Worm (Caenorhabditis elegans): ENCODE measurements around the gene cec-8.

Gene cec-8

ce11 chrIII:422553-422952, 6.6 kb upstream of the cec-8 start:
- no peak for TF ChIP-seq hlh-1 (tag; optimal IDR thresholded peaks at IDR 0.05)
- no peak for TF ChIP-seq nhr-237 (tag; optimal IDR thresholded peaks at IDR 0.05)
- no peak for TF ChIP-seq bed-3 (GFP tag; optimal IDR thresholded peaks at IDR 0.05)
- no peak for TF ChIP-seq ceh-43 (GFP tag; optimal IDR thresholded peaks at IDR 0.05)
- no peak for TF ChIP-seq sem-2 (GFP tag; optimal IDR thresholded peaks at IDR 0.05)
- TF ChIP-seq mls-2 (tag; optimal IDR thresholded peaks at IDR 0.05): no peak
- TF ChIP-seq blmp-1 (tag; optimal IDR thresholded peaks at IDR 0.05): no peak
- no peak for TF ChIP-seq lsy-2 (tag; optimal IDR thresholded peaks at IDR 0.05)
- TF ChIP-seq unc-39 (tag; optimal IDR thresholded peaks at IDR 0.05): no peak
- no peak for TF ChIP-seq elt-3 (tag; optimal IDR thresholded peaks at IDR 0.05)
- TF ChIP-seq flh-1 (GFP tag; optimal IDR thresholded peaks at IDR 0.05): no peak
- no peak for TF ChIP-seq sptf-1 (tag; optimal IDR thresholded peaks at IDR 0.05)
- no peak for TF ChIP-seq nhr-76 (tag; optimal IDR thresholded peaks at IDR 0.05)
- no peak for TF ChIP-seq lin-32 (GFP tag; optimal IDR thresholded peaks at IDR 0.05)
- no peak for TF ChIP-seq mab-5 (tag; optimal IDR thresholded peaks at IDR 0.05)
- no peak for TF ChIP-seq cnd-1 (tag; optimal IDR thresholded peaks at IDR 0.05)
- TF ChIP-seq ceh-39 (tag; optimal IDR thresholded peaks at IDR 0.05): no peak
- TF ChIP-seq drap-1 (GFP tag; optimal IDR thresholded peaks at IDR 0.05): no peak
- no peak for TF ChIP-seq mep-1 (tag; optimal IDR thresholded peaks at IDR 0.05)
- no peak for TF ChIP-seq ztf-11 (tag; optimal IDR thresholded peaks at IDR 0.05)

DNA sequence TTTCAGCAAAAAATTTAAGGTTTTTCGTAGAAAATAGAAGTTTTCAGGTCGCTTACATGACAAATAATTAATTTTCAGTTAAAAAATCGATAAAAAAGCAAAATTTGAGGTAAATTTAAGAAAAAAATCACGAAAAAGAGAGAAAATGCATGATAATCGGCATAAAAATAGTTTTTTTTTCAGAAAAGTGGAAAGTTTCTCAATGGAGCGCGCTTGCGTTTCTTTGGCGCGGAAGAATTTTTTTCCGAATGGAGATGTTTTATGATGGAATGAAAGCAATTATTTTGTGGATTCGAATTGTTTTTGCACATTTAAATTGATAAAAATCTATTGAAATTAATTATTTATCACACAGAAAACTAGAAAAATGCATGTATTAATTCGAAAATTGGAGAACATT, 5.3 kb upstream of the cec-8 start:
- TF ChIP-seq bed-3 (GFP tag; optimal IDR thresholded peaks at IDR 0.05) (no peak), hlh-1 (tag; optimal IDR thresholded peaks at IDR 0.05) (no peak), ceh-83 (GFP tag; optimal IDR thresholded peaks at IDR 0.05) (no peak), nhr-28 (tag; optimal IDR thresholded peaks at IDR 0.05) (no peak), drap-1 (GFP tag; optimal IDR thresholded peaks at IDR 0.05) (no peak)

- TF ChIP-seq drap-1 (GFP tag; optimal IDR thresholded peaks at IDR 0.05) (peak; percentile 43), zip-8 (tag; optimal IDR thresholded peaks at IDR 0.05) (no peak), nhr-28 (tag; optimal IDR thresholded peaks at IDR 0.05) (no peak), ceh-43 (GFP tag; optimal IDR thresholded peaks at IDR 0.05) (no peak), ham-2 (GFP tag; optimal IDR thresholded peaks at IDR 0.05) (peak; percentile 74), pha-4 (tag; optimal IDR thresholded peaks at IDR 0.05) (peak; percentile 23), mep-1 (tag; optimal IDR thresholded peaks at IDR 0.05) (no peak), ceh-83 (GFP tag; optimal IDR thresholded peaks at IDR 0.05) (peak; percentile 54), mab-5 (tag; optimal IDR thresholded peaks at IDR 0.05) (no peak), sptf-1 (tag; optimal IDR thresholded peaks at IDR 0.05) (peak; percentile 68), nhr-76 (tag; optimal IDR thresholded peaks at IDR 0.05) (no peak), sem-2 (GFP tag; optimal IDR thresholded peaks at IDR 0.05) (no peak), nhr-237 (tag; optimal IDR thresholded peaks at IDR 0.05) (peak; percentile 30), snpc-4 (tag; optimal IDR thresholded peaks at IDR 0.05) (no peak), elt-1 (tag; optimal IDR thresholded peaks at IDR 0.05; ENCODE audit: borderline replicate concordance, insufficient read depth) (peak; percentile 23), cnd-1 (tag; optimal IDR thresholded peaks at IDR 0.05) (peak; percentile 28), M03D4.4 (tag; optimal IDR thresholded peaks at IDR 0.05) (peak; percentile 47), ztf-11 (tag; optimal IDR thresholded peaks at IDR 0.05) (peak; percentile 16), lin-13 (tag; optimal IDR thresholded peaks at IDR 0.05) (peak; percentile 36), flh-1 (GFP tag; optimal IDR thresholded peaks at IDR 0.05) (no peak), ces-1 (GFP tag; optimal IDR thresholded peaks at IDR 0.05) (peak; percentile 38), mls-2 (tag; optimal IDR thresholded peaks at IDR 0.05) (peak; percentile 52), unc-120 (tag; optimal IDR thresholded peaks at IDR 0.05; ENCODE audit: poor library complexity, severe bottlenecking) (peak; percentile 49), lsy-2 (tag; optimal IDR thresholded peaks at IDR 0.05) (peak; percentile 35)
Measured at ce11 chrIII:432988-433387, 3.9 kb downstream of the cec-8 start.

ce11 chrIII:434361-434941, 5.3 kb downstream of the cec-8 start, which contains the start of gene affl-2:
TSS of gene affl-2 (plus strand) at chrIII:434891.
- TF ChIP-seq bed-3 (GFP tag; optimal IDR thresholded peaks at IDR 0.05) (no peak), snpc-4 (tag; optimal IDR thresholded peaks at IDR 0.05) (no peak), unc-39 (tag; optimal IDR thresholded peaks at IDR 0.05) (no peak), elt-1 (tag; optimal IDR thresholded peaks at IDR 0.05; ENCODE audit: borderline replicate concordance, insufficient read depth) (no peak), cnd-1 (tag; optimal IDR thresholded peaks at IDR 0.05) (no peak), nhr-237 (tag; optimal IDR thresholded peaks at IDR 0.05) (no peak), ceh-39 (tag; optimal IDR thresholded peaks at IDR 0.05) (no peak), hlh-1 (tag; optimal IDR thresholded peaks at IDR 0.05) (no peak), unc-120 (tag; optimal IDR thresholded peaks at IDR 0.05; ENCODE audit: poor library complexity, severe bottlenecking) (no peak), ces-1 (GFP tag; optimal IDR thresholded peaks at IDR 0.05) (peak; percentile 25), lin-13 (tag; optimal IDR thresholded peaks at IDR 0.05) (no peak), sptf-1 (tag; optimal IDR thresholded peaks at IDR 0.05) (peak; percentile 62), mls-2 (tag; optimal IDR thresholded peaks at IDR 0.05) (peak; percentile 63), nhr-76 (tag; optimal IDR thresholded peaks at IDR 0.05) (no peak), elt-3 (tag; optimal IDR thresholded peaks at IDR 0.05) (no peak), ztf-11 (tag; optimal IDR thresholded peaks at IDR 0.05) (no peak), blmp-1 (tag; optimal IDR thresholded peaks at IDR 0.05) (no peak), unc-62 (GFP tag; optimal IDR thresholded peaks at IDR 0.05) (no peak), lin-32 (GFP tag; optimal IDR thresholded peaks at IDR 0.05) (no peak), lsy-2 (tag; optimal IDR thresholded peaks at IDR 0.05) (no peak), nhr-12 (tag; optimal IDR thresholded peaks at IDR 0.05) (no peak), nhr-28 (tag; optimal IDR thresholded peaks at IDR 0.05) (no peak), ceh-83 (GFP tag; optimal IDR thresholded peaks at IDR 0.05) (no peak), drap-1 (GFP tag; optimal IDR thresholded peaks at IDR 0.05) (no peak), ceh-43 (GFP tag; optimal IDR thresholded peaks at IDR 0.05) (peak; percentile 3), pha-4 (tag; optimal IDR thresholded peaks at IDR 0.05) (no peak), ham-2 (GFP tag; optimal IDR thresholded peaks at IDR 0.05) (peak; percentile 69), nhr-2 (tag; optimal IDR thresholded peaks at IDR 0.05) (peak; percentile 63), mep-1 (tag; optimal IDR thresholded peaks at IDR 0.05) (peak; percentile 47), M03D4.4 (tag; optimal IDR thresholded peaks at IDR 0.05) (no peak), zip-8 (tag; optimal IDR thresholded peaks at IDR 0.05) (no peak), tbx-8 (GFP tag; optimal IDR thresholded peaks at IDR 0.05) (no peak)

Data from whole organism, mixed stage, embryonic.